Worm (Caenorhabditis elegans): Measurements from ENCODE around the gene C39B10.1.

C39B10.1 gene

ce11 chrX:10433863-10434262, 29.6 kb downstream of the C39B10.1 start:
- TF ChIP-seq aptf-3 (GFP tag; IDR thresholded peaks at IDR 0.05) (no peak), ceh-27 (GFP tag; optimal IDR thresholded peaks at IDR 0.05) (peak; percentile 30)

DNA sequence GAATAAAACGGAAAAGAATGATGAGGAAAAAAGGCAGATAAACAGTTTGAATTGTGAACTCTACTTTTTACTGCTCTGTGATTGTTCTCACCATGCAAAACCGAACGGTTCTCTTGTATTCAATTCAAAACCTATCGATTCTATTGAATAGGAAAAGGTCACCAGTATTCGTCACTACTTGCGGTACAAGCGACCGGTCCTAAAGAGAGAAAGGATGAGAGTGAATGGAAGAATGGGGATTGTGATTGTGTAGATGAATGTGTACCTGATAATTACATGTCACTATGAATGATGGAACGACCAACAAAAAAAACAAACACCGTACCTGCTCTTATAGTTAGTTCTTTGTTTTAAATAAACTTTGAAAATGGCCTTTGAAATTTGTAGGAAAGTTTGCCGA, 30.7 kb downstream of the C39B10.1 start:
- TF ChIP-seq lir-1 (GFP tag; conservative IDR thresholded peaks at IDR 0.05) = no peak
- no peak for TF ChIP-seq nfyb-1 (GFP tag; IDR thresholded peaks at IDR 0.05)
- TF ChIP-seq gei-17 (GFP tag; optimal IDR thresholded peaks at IDR 0.05) = no peak
- TF ChIP-seq unc-62 (GFP tag; optimal IDR thresholded peaks at IDR 0.05) = no peak

ce11 chrX:10430866-10431265, 32.6 kb downstream of the C39B10.1 start:
- TF ChIP-seq Y56A3A.18 (GFP tag; IDR thresholded peaks at IDR 0.05) (no peak), akir-1 (GFP tag; optimal IDR thresholded peaks at IDR 0.05) (no peak), snpc-4 (GFP tag; optimal IDR thresholded peaks at IDR 0.05) (no peak), snpc-4 (tag; optimal IDR thresholded peaks at IDR 0.05) (no peak), ceh-91 (GFP tag; IDR thresholded peaks at IDR 0.05) (no peak), cebp-1 (GFP tag; IDR thresholded peaks at IDR 0.05) (no peak), cebp-1 (tag; optimal IDR thresholded peaks at IDR 0.05) (no peak), dox-1 (GFP tag; IDR thresholded peaks at IDR 0.05) (0 out of 2 replicates have a peak, but pooled peaks have one; percentile 18), unc-62 (GFP tag; optimal IDR thresholded peaks at IDR 0.05) (no peak), nhr-120 (GFP tag; IDR thresholded peaks at IDR 0.05) (no peak), nhr-179 (tag; optimal IDR thresholded peaks at IDR 0.05) (no peak), ztf-22 (GFP tag; optimal IDR thresholded peaks at IDR 0.05) (no peak), ztf-3 (GFP tag; optimal IDR thresholded peaks at IDR 0.05) (no peak), F33H1.4 (GFP tag; IDR thresholded peaks at IDR 0.05) (no peak), nhr-80 (tag; optimal IDR thresholded peaks at IDR 0.05) (peak; percentile 73)

ce11 chrX:10429203-10429602, 34.2 kb downstream of the C39B10.1 start:
- TF ChIP-seq ceh-79 (tag; optimal IDR thresholded peaks at IDR 0.05) (no peak), F10E7.11 (tag; optimal IDR thresholded peaks at IDR 0.05) (no peak), nhr-80 (tag; optimal IDR thresholded peaks at IDR 0.05) (no peak), F39B2.1 (GFP tag; IDR thresholded peaks at IDR 0.05) (no peak), hmg-1.2 (GFP tag; IDR thresholded peaks at IDR 0.05) (no peak), ekl-4 (GFP tag; IDR thresholded peaks at IDR 0.05) (no peak), pha-4 (tag; optimal IDR thresholded peaks at IDR 0.05) (no peak), T07F8.4 (tag; optimal IDR thresholded peaks at IDR 0.05) (no peak), madf-10 (tag; optimal IDR thresholded peaks at IDR 0.05) (no peak), lsl-1 (GFP tag; optimal IDR thresholded peaks at IDR 0.05) (no peak), hlh-12 (tag; optimal IDR thresholded peaks at IDR 0.05) (no peak), cebp-2 (GFP tag; IDR thresholded peaks at IDR 0.05) (no peak), die-1 (tag; optimal IDR thresholded peaks at IDR 0.05) (no peak), mes-4 (tag; optimal IDR thresholded peaks at IDR 0.05) (no peak), chd-7 (tag; optimal IDR thresholded peaks at IDR 0.05) (no peak), sea-2 (GFP tag; IDR thresholded peaks at IDR 0.05) (no peak), athp-1 (tag; optimal IDR thresholded peaks at IDR 0.05) (no peak)

- TF ChIP-seq F57A8.1 (GFP tag; optimal IDR thresholded peaks at IDR 0.05) (no peak), snpc-4 (GFP tag; optimal IDR thresholded peaks at IDR 0.05) (no peak), snpc-4 (tag; optimal IDR thresholded peaks at IDR 0.05) (no peak), F39B2.1 (GFP tag; IDR thresholded peaks at IDR 0.05) (no peak), ztf-18 (tag; optimal IDR thresholded peaks at IDR 0.05) (no peak), snpc-3.4 (tag; optimal IDR thresholded peaks at IDR 0.05) (no peak), hmg-20 (GFP tag; IDR thresholded peaks at IDR 0.05) (no peak), athp-1 (tag; optimal IDR thresholded peaks at IDR 0.05) (no peak), somi-1 (GFP tag; optimal IDR thresholded peaks at IDR 0.05) (no peak), attf-3 (GFP tag; conservative IDR thresholded peaks at IDR 0.05) (no peak), let-607 (tag; optimal IDR thresholded peaks at IDR 0.05) (no peak), bed-2 (GFP tag; IDR thresholded peaks at IDR 0.05) (no peak), aptf-3 (GFP tag; IDR thresholded peaks at IDR 0.05) (no peak), ceh-91 (GFP tag; IDR thresholded peaks at IDR 0.05) (no peak)
Measured at ce11 chrX:10428557-10428956, 34.9 kb downstream of the C39B10.1 start, which contains the start of gene mig-15. Gene mig-15, minus strand, starts transcription at chrX:10428657.

All from whole organism, young adult.